Fruit fly (Drosophila melanogaster) whole organism, prepupa: ENCODE measurements around the gene Ten-a.

Experiments used
- Blimp-1 ChIP-seq: fragments of 200-800 bp; sonication (Bioruptor generic); optimal IDR thresholded peaks from 3 replicates; lab custom pipeline; 2017; ENCODE audit warnings: missing biosample characterization, missing genetic modification characterization, mild to moderate bottlenecking, moderate library complexity, missing genetic modification reagents
- CG10631 ChIP-seq: fragments of 200-800 bp; sonication (Bioruptor generic); optimal IDR thresholded peaks from 2 replicates; lab custom pipeline; 2016; ENCODE audit warnings: missing biosample characterization, missing genetic modification characterization
- CG10669 ChIP-seq: fragments of 200-800 bp; sonication (Bioruptor generic); optimal IDR thresholded peaks from 3 replicates; lab custom pipeline; 2018; ENCODE audit warnings: missing biosample characterization, mild to moderate bottlenecking, missing genetic modification characterization, moderate library complexity
- CG11294 ChIP-seq: fragments of 200-800 bp; sonication (Bioruptor generic); IDR thresholded peaks from 2 replicates; pipeline ENCODE4 v1.3.6; 2022; ENCODE audit warnings: missing biosample characterization, missing genetic modification characterization
- CG11762 ChIP-seq: fragments of 200-800 bp; sonication (Bioruptor generic); optimal IDR thresholded peaks from 3 replicates; lab custom pipeline; 2016; ENCODE audit warnings: missing biosample characterization, missing genetic modification characterization; ENCODE audit not compliant: insufficient read depth
- CG11902 ChIP-seq: fragments of 200-800 bp; sonication (Bioruptor generic); optimal IDR thresholded peaks from 3 replicates; lab custom pipeline; 2016; ENCODE audit warnings: missing biosample characterization, missing genetic modification characterization
- CG15336 ChIP-seq: fragments of 200-800 bp; sonication (Bioruptor generic); IDR thresholded peaks from 2 replicates; pipeline ENCODE4 v1.3.6; 2022; ENCODE audit warnings: missing biosample characterization, missing genetic modification characterization
- CG1621 ChIP-seq: fragments of 200-800 bp; sonication (Bioruptor generic); optimal IDR thresholded peaks from 3 replicates; lab custom pipeline; 2018; ENCODE audit warnings: missing biosample characterization, mild to moderate bottlenecking, missing genetic modification characterization
- CG16779 ChIP-seq: fragments of 200-800 bp; sonication (Bioruptor generic); optimal IDR thresholded peaks from 3 replicates; lab custom pipeline; 2017; ENCODE audit warnings: missing biosample characterization, mild to moderate bottlenecking, missing genetic modification characterization
- CG3032 ChIP-seq: fragments of 200-800 bp; optimal IDR thresholded peaks from 2 replicates; lab custom pipeline; 2019; ENCODE audit warnings: missing biosample characterization, mild to moderate bottlenecking, missing genetic modification characterization, moderate library complexity
- CG32006 ChIP-seq: fragments of 200-800 bp; sonication (Bioruptor generic); optimal IDR thresholded peaks from 3 replicates; lab custom pipeline; 2017; ENCODE audit warnings: missing biosample characterization, mild to moderate bottlenecking, missing genetic modification characterization
- CG34406 ChIP-seq: fragments of 200-800 bp; sonication (Bioruptor generic); optimal IDR thresholded peaks from 3 replicates; lab custom pipeline; 2016; ENCODE audit warnings: missing biosample characterization, missing genetic modification characterization
- CG3919 ChIP-seq: fragments of 200-800 bp; sonication (Bioruptor generic); optimal IDR thresholded peaks from 3 replicates; lab custom pipeline; 2016; ENCODE audit warnings: missing biosample characterization, missing genetic modification characterization
- CG4318 ChIP-seq: fragments of 200-800 bp; sonication (Bioruptor generic); optimal IDR thresholded peaks from 3 replicates; lab custom pipeline; 2017; ENCODE audit warnings: missing biosample characterization, mild to moderate bottlenecking, missing genetic modification characterization
- CG6163 ChIP-seq: fragments of 200-800 bp; sonication (Bioruptor generic); IDR thresholded peaks from 3 replicates; pipeline ENCODE4 v1.3.6; 2022; ENCODE audit warnings: missing biosample characterization, missing genetic modification characterization
- CG6276 ChIP-seq: fragments of 200-800 bp; sonication (Bioruptor generic); optimal IDR thresholded peaks from 2 replicates; lab custom pipeline; 2017; ENCODE audit warnings: missing biosample characterization, mild to moderate bottlenecking, missing genetic modification characterization
- CG6792 ChIP-seq: fragments of 200-800 bp; sonication (Bioruptor generic); optimal IDR thresholded peaks from 3 replicates; lab custom pipeline; 2016; ENCODE audit warnings: missing biosample characterization, missing genetic modification characterization
- CG6808 ChIP-seq: fragments of 200-800 bp; sonication (Bioruptor generic); optimal IDR thresholded peaks from 3 replicates; lab custom pipeline; 2017; ENCODE audit warnings: missing biosample characterization, missing genetic modification characterization, mild to moderate bottlenecking, moderate library complexity, missing genetic modification reagents
- CG7368 ChIP-seq: fragments of 200-800 bp; sonication (Bioruptor generic); optimal IDR thresholded peaks from 3 replicates; lab custom pipeline; 2016; ENCODE audit warnings: missing biosample characterization, missing genetic modification characterization
- CG8119 ChIP-seq: fragments of 200-800 bp; sonication (Bioruptor generic); IDR thresholded peaks from 3 replicates; pipeline ENCODE4 v1.3.6; 2022; ENCODE audit warnings: missing biosample characterization, missing genetic modification characterization
- CG8319 ChIP-seq: fragments of 200-800 bp; sonication (Bioruptor generic); optimal IDR thresholded peaks from 3 replicates; lab custom pipeline; 2016; ENCODE audit warnings: missing biosample characterization, missing genetic modification characterization
- CG9139 ChIP-seq: fragments of 200-800 bp; sonication (Bioruptor generic); optimal IDR thresholded peaks from 3 replicates; lab custom pipeline; 2017; ENCODE audit warnings: missing biosample characterization, mild to moderate bottlenecking, missing genetic modification characterization
- Eip78C ChIP-seq: fragments of 200-800 bp; sonication (Bioruptor generic); peaks from one replicate; lab custom pipeline; 2016; ENCODE audit warnings: missing biosample characterization, missing genetic modification characterization
- Eip93F ChIP-seq: fragments of 200-800 bp; sonication (Bioruptor generic); optimal IDR thresholded peaks from 2 replicates; lab custom pipeline; 2016; ENCODE audit warnings: missing biosample characterization, mild to moderate bottlenecking, missing genetic modification characterization
- Ets96B ChIP-seq: fragments of 200-800 bp; optimal IDR thresholded peaks from 2 replicates; lab custom pipeline; 2019; ENCODE audit warnings: missing biosample characterization, mild to moderate bottlenecking, missing genetic modification characterization, moderate library complexity
- Hr38 ChIP-seq: sonication (Bioruptor generic); optimal IDR thresholded peaks from 2 replicates; lab custom pipeline; 2016; ENCODE audit warnings: missing biosample characterization, missing genetic modification characterization
- Hr39 ChIP-seq: fragments of 200-800 bp; sonication (Bioruptor generic); optimal IDR thresholded peaks from 2 replicates; lab custom pipeline; 2016; ENCODE audit warnings: missing biosample characterization, missing genetic modification characterization
- Hr4 ChIP-seq: fragments of 200-800 bp; sonication (Bioruptor generic); optimal IDR thresholded peaks from 3 replicates; lab custom pipeline; 2016; ENCODE audit warnings: missing biosample characterization, missing genetic modification characterization
- Lpt ChIP-seq: fragments of 200-800 bp; sonication (Bioruptor generic); optimal IDR thresholded peaks from 3 replicates; lab custom pipeline; 2016; ENCODE audit warnings: missing biosample characterization, missing genetic modification characterization
- Met ChIP-seq: fragments of 200-800 bp; sonication (Bioruptor generic); optimal IDR thresholded peaks from 3 replicates; lab custom pipeline; 2016; ENCODE audit warnings: missing biosample characterization, missing genetic modification characterization
- Smox ChIP-seq: fragments of 200-800 bp; sonication (Bioruptor generic); optimal IDR thresholded peaks from 3 replicates; lab custom pipeline; 2016; ENCODE audit warnings: missing biosample characterization, missing genetic modification characterization
- Sox102F ChIP-seq: fragments of 200-800 bp; sonication (Bioruptor generic); optimal IDR thresholded peaks from 2 replicates; lab custom pipeline; 2016; ENCODE audit warnings: missing biosample characterization, mild to moderate bottlenecking, missing genetic modification characterization
- Sox15 ChIP-seq: fragments of 200-800 bp; sonication (Bioruptor generic); optimal IDR thresholded peaks from 3 replicates; lab custom pipeline; 2016; ENCODE audit warnings: missing biosample characterization, missing genetic modification characterization
- achi ChIP-seq: fragments of 200-800 bp; sonication (Bioruptor generic); optimal IDR thresholded peaks from 3 replicates; lab custom pipeline; 2016; ENCODE audit warnings: missing biosample characterization, missing genetic modification characterization
- acj6 ChIP-seq: fragments of 200-800 bp; sonication (Bioruptor generic); optimal IDR thresholded peaks from 3 replicates; lab custom pipeline; 2016; ENCODE audit warnings: missing biosample characterization, missing genetic modification characterization
- cyc ChIP-seq: fragments of 200-800 bp; sonication (Bioruptor generic); optimal IDR thresholded peaks from 3 replicates; lab custom pipeline; 2016; ENCODE audit warnings: missing biosample characterization, missing genetic modification characterization
- dsx ChIP-seq: fragments of 200-800 bp; optimal IDR thresholded peaks from 3 replicates; lab custom pipeline; 2019; ENCODE audit warnings: missing biosample characterization, mild to moderate bottlenecking, missing genetic modification characterization, moderate library complexity; ENCODE audit not compliant: poor library complexity, severe bottlenecking
- eg ChIP-seq: fragments of 200-800 bp; sonication (Bioruptor generic); IDR thresholded peaks from 3 replicates; pipeline ENCODE4 v1.3.6; 2022; ENCODE audit warnings: missing biosample characterization, missing genetic modification characterization
- esn ChIP-seq: fragments of 200-800 bp; sonication (Bioruptor generic); optimal IDR thresholded peaks from 2 replicates; lab custom pipeline; 2016; ENCODE audit warnings: missing biosample characterization, mild to moderate bottlenecking, missing genetic modification characterization, moderate library complexity
- fd85E ChIP-seq: fragments of 200-800 bp; sonication (Bioruptor generic); optimal IDR thresholded peaks from 3 replicates; lab custom pipeline; 2016; ENCODE audit warnings: missing biosample characterization, missing genetic modification characterization
- fkh ChIP-seq: fragments of 200-800 bp; sonication (Bioruptor generic); optimal IDR thresholded peaks from 3 replicates; lab custom pipeline; 2017; ENCODE audit warnings: missing biosample characterization, mild to moderate bottlenecking, missing genetic modification characterization, moderate library complexity
- lz ChIP-seq: fragments of 200-800 bp; sonication (Bioruptor generic); optimal IDR thresholded peaks from 3 replicates; lab custom pipeline; 2016; ENCODE audit warnings: missing biosample characterization, missing genetic modification characterization
- net ChIP-seq: fragments of 200-800 bp; sonication (Bioruptor generic); optimal IDR thresholded peaks from 3 replicates; lab custom pipeline; 2016; ENCODE audit warnings: missing biosample characterization, missing genetic modification characterization
- pdm3 ChIP-seq: fragments of 200-800 bp; sonication (Bioruptor generic); optimal IDR thresholded peaks from 3 replicates; lab custom pipeline; 2016; ENCODE audit warnings: missing biosample characterization, missing genetic modification characterization
- ss ChIP-seq, 2 experiments: fragments of 200-800 bp; sonication (Bioruptor generic); optimal IDR thresholded peaks; 2 replicates in 1 of 2; 3 replicates in 1 of 2; lab custom pipeline; 2017 to 2018; ENCODE audit warnings: mild to moderate bottlenecking in 2 of 2, missing biosample characterization in 2 of 2, missing genetic modification characterization in 2 of 2, moderate library complexity in 1 of 2
- topi ChIP-seq: fragments of 200-800 bp; sonication (Bioruptor generic); optimal IDR thresholded peaks from 3 replicates; lab custom pipeline; 2016; ENCODE audit warnings: missing biosample characterization, missing genetic modification characterization
- vri ChIP-seq: fragments of 200-800 bp; sonication (Bioruptor generic); optimal IDR thresholded peaks from 3 replicates; lab custom pipeline; 2016; ENCODE audit warnings: missing biosample characterization, mild to moderate bottlenecking, missing genetic modification characterization

The Ten-a gene

dm6 chrX:12241032-12241431 lies 197.5 kb downstream of the Ten-a start (continued):
- TF ChIP-seq acj6 (GFP tag; lab: Kevin White, UChicago) (no peak), CG15336 (GFP tag; lab: Robert Waterston, UW) (peak; percentile 45; the same call in 1 of the 2 replicates), Eip78C (GFP tag; lab: Kevin White, UChicago) (peak; percentile 68), CG11762 (GFP tag; lab: Kevin White, UChicago) (no peak), Smox (GFP tag; lab: Kevin White, UChicago) (no peak), Hr4 (GFP tag; lab: Kevin White, UChicago) (peak; percentile 31), Hr39 (GFP tag; lab: Kevin White, UChicago) (no peak), vri (no peak), CG16779 (tag; lab: Kevin White, UChicago) (no peak), CG3919 (peak; percentile 21), eg (GFP tag; lab: Robert Waterston, UW) (peak; percentile 54; the same call in 2 of the 3 replicates), achi (GFP tag; lab: Kevin White, UChicago) (peak; percentile 45), CG6163 (GFP tag; lab: Robert Waterston, UW) (peak; percentile 54; the same call in 2 of the 3 replicates), CG10631 (peak; percentile 55), Sox102F (GFP tag; lab: Kevin White, UChicago) (peak; percentile 11), ss (GFP tag; optimal IDR thresholded peaks at IDR 0.05; lab: Kevin White, UChicago) (no peak), CG11902 (GFP tag; lab: Kevin White, UChicago) (no peak), Blimp-1 (GFP tag; lab: Kevin White, UChicago) (no peak), topi (GFP tag; lab: Kevin White, UChicago) (peak; percentile 36), esn (GFP tag; lab: Kevin White, UChicago) (peak; percentile 15), Ets96B (tag; lab: Kevin White, UChicago) (peak; percentile 30), dsx (GFP tag; lab: Kevin White, UChicago) (no peak), CG8119 (GFP tag; lab: Robert Waterston, UW) (peak; percentile 36; the same call in 1 of the 3 replicates), CG6276 (GFP tag; lab: Kevin White, UChicago) (peak; percentile 3)
- TF ChIP-seq, all 60 proteins: peak for 27

- TF ChIP-seq CG7368 (GFP tag; lab: Kevin White, UChicago) (no peak), ss (GFP tag; optimal IDR thresholded peaks at IDR 0.05; lab: Kevin White, UChicago) (peak in 1 of 2 experiments; percentile 13), CG11902 (GFP tag; lab: Kevin White, UChicago) (no peak), CG1621 (tag; lab: Kevin White, UChicago) (no peak), pdm3 (GFP tag; lab: Kevin White, UChicago) (no peak), CG6792 (GFP tag; lab: Kevin White, UChicago) (no peak), Eip78C (GFP tag; lab: Kevin White, UChicago) (peak; percentile 67), acj6 (GFP tag; lab: Kevin White, UChicago) (no peak), CG3919 (peak; percentile 8), cyc (GFP tag; lab: Kevin White, UChicago) (no peak), achi (GFP tag; lab: Kevin White, UChicago) (peak; percentile 24), Sox102F (GFP tag; lab: Kevin White, UChicago) (no peak), Hr4 (GFP tag; lab: Kevin White, UChicago) (no peak), vri (no peak), fkh (GFP tag; lab: Kevin White, UChicago) (no peak), Eip93F (GFP tag; lab: Kevin White, UChicago) (no peak), CG34406 (GFP tag; lab: Kevin White, UChicago) (no peak), CG10669 (GFP tag; lab: Kevin White, UChicago) (peak; percentile 22), dsx (GFP tag; lab: Kevin White, UChicago) (peak; percentile 12), CG9139 (GFP tag; lab: Kevin White, UChicago) (no peak), CG32006 (peak; percentile 52), Lpt (GFP tag; lab: Kevin White, UChicago) (peak; percentile 8), eg (GFP tag; lab: Robert Waterston, UW) (peak; percentile 18; the same call in 1 of the 3 replicates), net (no peak), CG15336 (GFP tag; lab: Robert Waterston, UW) (peak; percentile 58), CG6808 (GFP tag; lab: Kevin White, UChicago) (no peak), fd85E (GFP tag; lab: Kevin White, UChicago) (no peak), CG4318 (GFP tag; lab: Kevin White, UChicago) (peak; percentile 10), CG3032 (peak; percentile 11), Sox15 (GFP tag; lab: Kevin White, UChicago) (no peak), Blimp-1 (GFP tag; lab: Kevin White, UChicago) (no peak), CG8119 (GFP tag; lab: Robert Waterston, UW) (peak; percentile 57; the same call in 2 of the 3 replicates), lz (GFP tag; lab: Kevin White, UChicago) (no peak), CG11294 (no peak), Hr38 (GFP tag; lab: Kevin White, UChicago) (no peak), CG8319 (GFP tag; lab: Kevin White, UChicago) (no peak), Met (GFP tag; lab: Kevin White, UChicago) (no peak)
Measured at dm6 chrX:12242375-12242774, 198.9 kb downstream of the Ten-a start.
